Worm (Caenorhabditis elegans) whole organism, L3 larva: ENCODE measurements around the gene enol-1.
A peak's percentile ranks its signal among the peaks of the same experiment; 100 is the strongest.

Experiments
- R02D3.7 ChIP-seq: fragments of 150-350 bp; optimal IDR thresholded peaks from 2 replicates; lab custom pipeline; 2014; ENCODE audit warnings: missing biosample characterization, missing genetic modification characterization
- ZK546.5 ChIP-seq: sonication (generic microtip); optimal IDR thresholded peaks from 2 replicates; lab custom pipeline; 2017; ENCODE audit warnings: missing biosample characterization, missing genetic modification characterization
- aly-2 ChIP-seq: fragments of 150-350 bp; optimal IDR thresholded peaks from 2 replicates; lab custom pipeline; 2014; ENCODE audit warnings: missing biosample characterization, missing genetic modification characterization
- ama-1 ChIP-seq: fragments of 150-350 bp; optimal IDR thresholded peaks from 2 replicates; lab custom pipeline; 2018
- ceh-9 ChIP-seq: sonication (generic microtip); optimal IDR thresholded peaks from 2 replicates; lab custom pipeline; 2018; ENCODE audit warnings: missing biosample characterization, missing genetic modification characterization
- daf-12 ChIP-seq: fragments of 150-350 bp; optimal IDR thresholded peaks from 2 replicates; lab custom pipeline; 2014; ENCODE audit warnings: missing biosample characterization, missing genetic modification reagents, missing genetic modification characterization
- egl-27 ChIP-seq: sonication (generic microtip); optimal IDR thresholded peaks from 4 replicates; lab custom pipeline; 2017; ENCODE audit warnings: missing biosample characterization, missing genetic modification reagents, missing genetic modification characterization
- egl-5 ChIP-seq: fragments of 150-350 bp; optimal IDR thresholded peaks from 2 replicates; lab custom pipeline; 2017; ENCODE audit warnings: missing biosample characterization, missing genetic modification reagents, missing genetic modification characterization, inconsistent platforms
- elt-1 ChIP-seq: fragments of 150-350 bp; optimal IDR thresholded peaks from 2 replicates; lab custom pipeline; 2014; ENCODE audit warnings: missing biosample characterization, missing genetic modification characterization
- elt-2 ChIP-seq: sonication (generic microtip); optimal IDR thresholded peaks from 2 replicates; lab custom pipeline; 2016; ENCODE audit warnings: missing genetic modification reagents, mild to moderate bottlenecking, missing genetic modification characterization, missing compliant biosample characterization
- elt-3 ChIP-seq, 3 experiments: fragments of 150-350 bp in 1 of 3; sonication (generic microtip) in 2 of 3; optimal IDR thresholded peaks; 2 replicates in 2 of 3; 4 replicates in 1 of 3; lab custom pipeline; 2014 to 2017; ENCODE audit warnings: missing biosample characterization in 3 of 3, missing genetic modification characterization in 3 of 3
- fkh-10 ChIP-seq: sonication (generic microtip); optimal IDR thresholded peaks from 2 replicates; lab custom pipeline; 2017; ENCODE audit warnings: missing biosample characterization, missing genetic modification reagents, missing genetic modification characterization
- hmg-11 ChIP-seq: sonication (generic microtip); optimal IDR thresholded peaks from 2 replicates; lab custom pipeline; 2016; ENCODE audit warnings: missing genetic modification characterization, missing compliant biosample characterization
- lin-15B ChIP-seq: fragments of 150-350 bp; optimal IDR thresholded peaks from 2 replicates; lab custom pipeline; 2014; ENCODE audit warnings: missing biosample characterization, missing genetic modification characterization
- nfya-1 ChIP-seq: sonication (generic microtip); optimal IDR thresholded peaks from 2 replicates; lab custom pipeline; 2017; ENCODE audit warnings: missing genetic modification characterization, mild to moderate bottlenecking, missing compliant biosample characterization, antibody characterized with exemption, moderate library complexity; ENCODE audit not compliant: insufficient read depth
- nhr-12 ChIP-seq: fragments of 150-350 bp; optimal IDR thresholded peaks from 2 replicates; lab custom pipeline; 2014; ENCODE audit warnings: missing biosample characterization, missing genetic modification characterization
- nhr-237 ChIP-seq: fragments of 150-350 bp; optimal IDR thresholded peaks from 2 replicates; lab custom pipeline; 2014; ENCODE audit warnings: missing biosample characterization, missing genetic modification characterization
- nhr-25 ChIP-seq: sonication (generic microtip); optimal IDR thresholded peaks from 2 replicates; lab custom pipeline; 2017; ENCODE audit warnings: missing biosample characterization, missing genetic modification characterization
- nhr-43 ChIP-seq: sonication (generic microtip); optimal IDR thresholded peaks from 2 replicates; lab custom pipeline; 2016; ENCODE audit warnings: mild to moderate bottlenecking, missing genetic modification characterization, missing compliant biosample characterization; ENCODE audit not compliant: poor library complexity, severe bottlenecking
- nhr-76 ChIP-seq: fragments of 150-350 bp; sonication (generic microtip); optimal IDR thresholded peaks from 5 replicates; lab custom pipeline; 2014; ENCODE audit warnings: missing biosample characterization, missing genetic modification characterization
- pha-4 ChIP-seq: fragments of 150-350 bp; optimal IDR thresholded peaks from 2 replicates; lab custom pipeline; 2014; ENCODE audit warnings: missing biosample characterization, missing genetic modification reagents, missing genetic modification characterization
- skn-1 ChIP-seq: fragments of 150-350 bp; optimal IDR thresholded peaks from 2 replicates; lab custom pipeline; 2014; ENCODE audit warnings: missing biosample characterization, missing genetic modification characterization
- tbx-2 ChIP-seq: sonication (generic microtip); optimal IDR thresholded peaks from 2 replicates; lab custom pipeline; 2016; ENCODE audit warnings: mild to moderate bottlenecking, missing genetic modification characterization, missing compliant biosample characterization
- unc-62 ChIP-seq: fragments of 150-350 bp; sonication (generic microtip); optimal IDR thresholded peaks from 4 replicates; lab custom pipeline; 2014; ENCODE audit warnings: missing biosample characterization, missing genetic modification reagents, missing genetic modification characterization
- ztf-4 ChIP-seq: fragments of 150-350 bp; optimal IDR thresholded peaks from 2 replicates; lab custom pipeline; 2014; ENCODE audit warnings: missing biosample characterization, missing genetic modification characterization

enol-1 gene

DNA sequence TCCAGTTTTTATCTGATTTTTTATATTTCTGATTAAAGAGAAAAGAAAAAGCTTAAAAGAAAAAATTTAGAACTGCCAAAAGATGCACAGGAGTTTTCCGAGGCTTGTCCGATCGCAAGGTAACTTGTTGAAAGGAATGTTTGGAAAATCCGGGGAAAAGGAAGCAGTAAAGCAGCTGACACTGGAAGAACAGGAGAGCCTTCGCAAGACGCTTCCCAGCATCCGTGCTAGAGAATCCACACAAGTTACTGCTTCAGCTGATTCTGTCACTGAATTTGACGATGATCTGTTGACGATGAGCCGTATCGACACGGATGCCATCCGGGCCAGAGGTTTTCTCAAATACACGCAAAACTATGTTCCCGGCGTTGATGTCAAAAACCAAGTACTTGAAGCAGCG lies 1.0 kb upstream of the enol-1 start, which contains the start of gene mrpl-50:
TSS of gene mrpl-50 (plus strand) at position 71 of the 400 bp plus-strand sequence.
- TF ChIP-seq ceh-9 (tag; lab: Kevin White, UChicago) (no peak), egl-5 (tag; lab: Kevin White, UChicago) (no peak), unc-62 (GFP tag; lab: Kevin White, UChicago) (no peak), hmg-11 (tag; lab: Kevin White, UChicago) (no peak), ama-1 (lab: Kevin White, UChicago) (peak; percentile 81)

DNA sequence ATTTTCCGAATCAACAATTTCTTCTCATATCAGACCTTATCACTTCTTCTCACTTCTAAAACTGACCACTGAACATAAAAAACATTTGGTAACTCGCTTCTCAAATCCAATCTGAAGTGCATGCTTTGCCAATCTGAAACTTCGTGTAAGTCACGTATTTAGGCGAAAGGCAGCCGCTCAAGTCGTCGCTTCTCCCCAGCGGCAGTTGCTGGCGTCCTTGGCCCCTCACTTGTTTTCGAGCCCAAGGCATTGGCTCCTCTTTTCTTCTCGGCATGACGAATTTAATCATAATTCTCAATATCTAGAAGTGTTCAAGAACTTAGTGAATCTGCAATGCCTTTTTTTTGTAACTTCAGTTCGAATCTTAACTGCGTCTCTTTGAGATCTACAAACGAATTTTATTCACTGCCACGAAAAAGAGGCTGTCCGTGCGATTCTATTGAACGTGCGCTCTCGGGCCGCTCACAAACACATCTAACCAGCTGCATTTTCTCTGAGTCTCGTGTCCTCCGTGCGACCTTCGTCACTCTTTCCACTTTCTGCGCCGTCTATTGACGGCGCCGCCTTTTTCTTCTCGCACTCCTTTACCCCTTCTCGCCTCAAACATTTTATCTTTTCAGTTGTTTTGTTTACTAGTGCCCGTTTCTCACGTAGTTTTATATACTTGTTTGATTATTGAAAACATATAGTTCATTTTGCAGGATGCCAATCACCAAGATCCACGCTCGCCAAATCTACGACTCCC lies 780 bp downstream of the enol-1 start:
- TF ChIP-seq ama-1 (lab: Kevin White, UChicago) (peak; percentile 46), aly-2 (tag; lab: Kevin White, UChicago) (no peak), tbx-2 (tag; lab: Kevin White, UChicago) (no peak), elt-2 (tag; lab: Kevin White, UChicago) (peak; percentile 27), skn-1 (no peak), hmg-11 (tag; lab: Kevin White, UChicago) (peak; percentile 42), elt-3 (tag; optimal IDR thresholded peaks at IDR 0.05; lab: Kevin White, UChicago) (no peak), pha-4 (tag; lab: Kevin White, UChicago) (peak; percentile 60), nhr-25 (tag; lab: Kevin White, UChicago) (peak; percentile 28), nhr-12 (tag; lab: Kevin White, UChicago) (no peak), lin-15B (tag; lab: Kevin White, UChicago) (peak; percentile 13), egl-5 (tag; lab: Kevin White, UChicago) (peak; percentile 41), nfya-1 (tag; lab: Kevin White, UChicago) (peak; percentile 48), nhr-76 (tag; lab: Kevin White, UChicago) (no peak)

DNA sequence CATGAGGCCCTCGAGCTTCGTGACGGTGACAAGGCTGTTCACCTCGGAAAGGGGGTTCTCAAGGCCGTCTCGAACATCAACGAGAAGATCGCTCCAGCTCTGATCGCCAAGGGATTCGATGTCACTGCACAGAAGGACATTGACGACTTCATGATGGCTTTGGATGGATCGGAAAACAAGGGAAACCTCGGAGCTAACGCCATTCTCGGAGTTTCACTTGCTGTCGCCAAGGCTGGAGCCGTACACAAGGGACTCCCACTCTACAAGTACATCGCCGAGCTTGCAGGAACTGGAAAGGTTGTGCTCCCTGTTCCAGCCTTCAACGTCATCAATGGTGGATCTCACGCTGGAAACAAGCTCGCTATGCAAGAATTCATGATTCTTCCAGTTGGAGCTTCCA lies 1.6 kb downstream of the enol-1 start:
- TF ChIP-seq R02D3.7 (tag; lab: Kevin White, UChicago): no peak
- TF ChIP-seq elt-2 (tag; lab: Kevin White, UChicago): no peak
- TF ChIP-seq elt-3 (tag; optimal IDR thresholded peaks at IDR 0.05; lab: Kevin White, UChicago): no peak
- TF ChIP-seq ztf-4 (tag; lab: Kevin White, UChicago): no peak
- TF ChIP-seq ZK546.5 (tag; lab: Kevin White, UChicago): no peak
- no peak for TF ChIP-seq egl-27 (tag; lab: Kevin White, UChicago)

DNA sequence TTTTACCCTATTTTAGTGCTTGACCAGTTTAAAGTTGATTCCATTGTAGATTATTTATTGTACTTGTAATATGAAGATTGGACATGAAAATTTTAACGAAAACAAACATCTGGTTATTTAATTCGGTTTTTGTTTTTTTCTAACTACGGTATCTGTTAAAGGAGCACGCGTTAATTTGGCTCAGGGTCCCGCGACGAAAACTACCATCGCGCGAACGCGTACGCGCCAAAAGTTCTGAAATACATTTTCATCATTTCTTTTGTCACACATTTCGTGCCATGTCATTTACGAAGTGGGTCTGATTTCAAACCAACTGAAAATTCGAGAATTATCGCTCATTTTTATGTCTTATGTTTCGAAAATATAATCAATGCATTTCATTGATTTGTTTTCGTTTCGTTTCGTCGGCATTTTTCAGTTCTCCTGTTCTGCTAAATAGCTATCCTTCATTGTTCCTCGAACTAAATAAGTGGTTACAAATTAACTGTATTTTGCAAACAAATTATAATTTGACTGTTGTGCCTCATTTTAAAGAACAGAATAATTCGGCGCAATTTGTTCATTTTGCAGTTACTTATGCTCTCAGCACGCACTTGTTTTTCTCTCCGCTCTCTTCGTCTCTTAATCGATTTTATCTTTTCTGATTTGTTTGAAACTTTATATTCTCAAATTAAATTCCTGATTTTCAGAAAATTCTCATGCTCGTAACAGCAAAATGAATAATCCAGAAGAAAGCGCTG lies 3.1 kb downstream of the enol-1 start, which contains the start of gene T21B10.3:
TSS of gene T21B10.3 (plus strand) at position 690 of the 740 bp plus-strand sequence.
- TF ChIP-seq hmg-11 (tag; lab: Kevin White, UChicago) (peak; percentile 31), tbx-2 (tag; lab: Kevin White, UChicago) (no peak), ama-1 (lab: Kevin White, UChicago) (peak; percentile 96), nfya-1 (tag; lab: Kevin White, UChicago) (peak; percentile 4), nhr-237 (tag; lab: Kevin White, UChicago) (no peak), R02D3.7 (tag; lab: Kevin White, UChicago) (peak; percentile 33), nhr-43 (peak; percentile 15), ztf-4 (tag; lab: Kevin White, UChicago) (no peak), ZK546.5 (tag; lab: Kevin White, UChicago) (no peak), fkh-10 (GFP tag; lab: Kevin White, UChicago) (no peak)
- TF ChIP-seq, all 47 proteins: peak for 5

DNA sequence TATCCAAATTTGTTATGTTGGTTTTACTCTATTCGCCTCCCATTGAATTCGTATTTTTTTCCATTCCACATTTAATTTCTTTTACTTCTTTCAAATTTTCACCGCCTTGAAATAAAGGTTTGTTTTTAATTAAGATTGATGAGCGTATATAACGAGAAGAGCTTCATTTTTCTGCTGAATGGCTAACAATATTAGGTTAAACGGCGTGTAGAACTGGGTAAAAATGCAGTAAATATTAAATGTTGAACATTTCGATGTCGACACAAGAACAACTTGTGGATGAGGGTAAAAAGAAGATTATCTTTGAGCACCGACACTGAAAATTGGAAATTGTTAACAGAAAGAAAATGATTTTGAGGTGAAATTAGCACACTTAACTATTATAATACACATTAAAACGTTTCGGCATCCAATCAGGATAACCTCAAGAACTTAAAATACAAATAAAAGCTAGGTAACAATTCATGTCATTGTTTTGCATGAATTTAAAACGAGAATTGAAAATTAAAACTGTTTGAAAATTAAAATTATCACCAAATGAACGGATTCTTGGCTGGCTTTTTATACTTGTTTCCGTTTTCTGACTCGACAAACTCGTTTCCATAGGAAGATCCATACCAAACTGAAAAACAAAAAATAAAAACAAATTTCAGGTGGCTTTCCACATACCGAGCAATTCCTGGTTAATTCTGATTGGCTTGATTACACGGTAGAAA lies 8.3 kb downstream of the enol-1 start:
- no peak for TF ChIP-seq nhr-237 (tag; lab: Kevin White, UChicago)

DNA sequence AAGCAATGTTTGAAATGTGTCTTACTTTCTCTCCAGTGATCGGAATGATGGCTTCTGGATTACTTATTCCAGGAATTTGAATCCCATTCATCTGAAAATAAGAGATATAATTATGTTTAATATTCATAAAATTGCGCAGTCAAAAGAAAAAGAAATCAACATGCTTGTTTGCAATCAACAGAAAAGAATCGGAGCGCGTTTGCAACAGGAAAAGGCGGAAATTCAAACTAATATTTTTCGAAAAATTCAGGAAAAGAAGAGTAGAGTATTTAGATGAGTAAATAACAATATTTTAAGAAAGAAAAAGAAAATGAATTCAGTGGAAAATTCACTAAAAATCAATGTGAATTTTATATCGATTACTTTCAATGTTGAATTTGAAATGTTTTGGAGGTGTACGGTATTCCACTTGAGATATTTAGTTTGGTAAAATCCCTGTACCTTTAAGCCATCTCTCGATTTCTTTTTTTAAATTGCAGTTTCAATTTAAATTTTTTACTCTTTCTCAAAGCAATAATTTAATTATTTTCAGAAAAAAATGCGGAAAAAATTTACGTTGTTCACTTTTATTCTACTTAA lies 9.7 kb downstream of the enol-1 start, which contains the start of the genes set-17 and T21B10.4:
TSS of gene set-17 (minus strand) at position 127 of the 579 bp plus-strand sequence.
TSS of gene T21B10.4 (plus strand) at position 533 of the 579 bp plus-strand sequence.
- TF ChIP-seq elt-1 (tag; lab: Kevin White, UChicago): peak; percentile 61
- peak; percentile 7 for TF ChIP-seq nhr-25 (tag; lab: Kevin White, UChicago)
- TF ChIP-seq nfya-1 (tag; lab: Kevin White, UChicago): peak; percentile 35
- peak; percentile 29 for TF ChIP-seq lin-15B (tag; lab: Kevin White, UChicago)
- peak; percentile 86 for TF ChIP-seq pha-4 (tag; lab: Kevin White, UChicago)
- no peak for TF ChIP-seq daf-12 (tag; lab: Kevin White, UChicago)
